Fruit fly (Drosophila melanogaster) whole organism, wandering third instar larva: ENCODE results near the gene Zmynd10.

ENCODE experiments used
- Abd-B ChIP-seq: fragments of >200 bp; optimal IDR thresholded peaks from 2 replicates; lab custom pipeline; 2017; ENCODE audit warnings: missing biosample characterization, missing genetic modification characterization
- CG32264 ChIP-seq: fragments of 200-800 bp; sonication (Bioruptor generic); optimal IDR thresholded peaks from 2 replicates; lab custom pipeline; 2016; ENCODE audit warnings: missing biosample characterization, missing genetic modification characterization
- CG9705 ChIP-seq: fragments of 200-800 bp; sonication (Bioruptor generic); optimal IDR thresholded peaks from 2 replicates; lab custom pipeline; 2018; ENCODE audit warnings: missing biosample characterization, mild to moderate bottlenecking, missing genetic modification characterization
- CrebA ChIP-seq: fragments of 200-800 bp; sonication (Bioruptor generic); optimal IDR thresholded peaks from 2 replicates; lab custom pipeline; 2016; ENCODE audit warnings: missing biosample characterization, mild to moderate bottlenecking, missing genetic modification characterization, borderline replicate concordance
- Dfd ChIP-seq: fragments of >200 bp; optimal IDR thresholded peaks from 2 replicates; lab custom pipeline; 2017; ENCODE audit warnings: missing biosample characterization, missing genetic modification characterization
- Dif ChIP-seq: fragments of 200-275, 200-300 bp; sonication (Bioruptor generic); optimal IDR thresholded peaks from 2 replicates; lab custom pipeline; 2018; ENCODE audit warnings: missing biosample characterization, missing genetic modification characterization; ENCODE audit not compliant: partially characterized antibody
- GATAd ChIP-seq: sonication (Bioruptor generic); optimal IDR thresholded peaks from 2 replicates; lab custom pipeline; 2016; ENCODE audit warnings: missing biosample characterization, missing genetic modification characterization
- HLH106 ChIP-seq: fragments of 200-800 bp; optimal IDR thresholded peaks from 3 replicates; lab custom pipeline; 2019; ENCODE audit warnings: missing biosample characterization, mild to moderate bottlenecking, missing genetic modification characterization, moderate library complexity
- Hnf4 ChIP-seq: fragments of 200-800 bp; sonication (Bioruptor generic); optimal IDR thresholded peaks from 2 replicates; lab custom pipeline; 2016; ENCODE audit warnings: missing biosample characterization, mild to moderate bottlenecking, missing genetic modification characterization
- Hr78 ChIP-seq: fragments of >200 bp; optimal IDR thresholded peaks from 2 replicates; lab custom pipeline; 2017; ENCODE audit warnings: missing biosample characterization, missing genetic modification characterization
- Hr83 ChIP-seq: fragments of 200-300 bp; sonication (Bioruptor generic); optimal IDR thresholded peaks from 2 replicates; lab custom pipeline; 2016; ENCODE audit warnings: missing biosample characterization, mild to moderate bottlenecking, missing genetic modification characterization, moderate library complexity; ENCODE audit not compliant: poor library complexity, severe bottlenecking
- Jra ChIP-seq: sonication (Bioruptor generic); optimal IDR thresholded peaks from 2 replicates; lab custom pipeline; 2016; ENCODE audit warnings: missing biosample characterization, missing genetic modification characterization
- Mio ChIP-seq: sonication (Bioruptor generic); optimal IDR thresholded peaks from 2 replicates; lab custom pipeline; 2016; ENCODE audit warnings: missing biosample characterization, missing genetic modification characterization
- Myc ChIP-seq: fragments of >200 bp; optimal IDR thresholded peaks from 2 replicates; lab custom pipeline; 2017
- N ChIP-seq: fragments of >200 bp; optimal IDR thresholded peaks from 2 replicates; lab custom pipeline; 2018; ENCODE audit warnings: missing biosample characterization, missing external identifiers, missing genetic modification characterization
- OdsH ChIP-seq: fragments of 200-800 bp; sonication (Bioruptor generic); optimal IDR thresholded peaks from 2 replicates; lab custom pipeline; 2016; ENCODE audit warnings: missing biosample characterization, mild to moderate bottlenecking, missing genetic modification characterization
- Rel ChIP-seq, 2 experiments: fragments of 200-800 bp; sonication (Bioruptor generic) in 1 of 2; optimal IDR thresholded peaks; 2 replicates in 1 of 2; 3 replicates in 1 of 2; lab custom pipeline; 2016 to 2019; ENCODE audit warnings: mild to moderate bottlenecking in 2 of 2, missing biosample characterization in 2 of 2, missing genetic modification characterization in 2 of 2, moderate library complexity in 1 of 2
- Sp1 ChIP-seq: fragments of 200-800 bp; sonication (Bioruptor generic); optimal IDR thresholded peaks from 3 replicates; lab custom pipeline; 2019; ENCODE audit warnings: missing biosample characterization, mild to moderate bottlenecking, missing genetic modification characterization, moderate library complexity
- Vsx2 ChIP-seq: fragments of 200-300, 225-300 bp; sonication (Bioruptor generic); optimal IDR thresholded peaks from 2 replicates; lab custom pipeline; 2018; ENCODE audit warnings: missing biosample characterization, missing genetic modification characterization; ENCODE audit not compliant: partially characterized antibody
- br ChIP-seq: fragments of 200-800 bp; sonication (Bioruptor generic); optimal IDR thresholded peaks from 2 replicates; lab custom pipeline; 2016; ENCODE audit warnings: missing biosample characterization, missing genetic modification characterization
- brk ChIP-seq: fragments of 200-800 bp; sonication (Bioruptor generic); optimal IDR thresholded peaks from 2 replicates; lab custom pipeline; 2016; ENCODE audit warnings: missing biosample characterization, mild to moderate bottlenecking, missing genetic modification characterization
- dl ChIP-seq, 2 experiments: fragments of 175-275, 200-275 bp in 1 of 2; fragments of 200-275 bp in 1 of 2; sonication (Bioruptor generic); optimal IDR thresholded peaks; lab custom pipeline; 2018; ENCODE audit warnings: mild to moderate bottlenecking in 2 of 2, missing biosample characterization in 2 of 2, missing genetic modification characterization in 2 of 2, moderate library complexity in 2 of 2; ENCODE audit not compliant: partially characterized antibody in 2 of 2, insufficient read depth in 1 of 2
- dmrt93B ChIP-seq: fragments of 200-800 bp; sonication (Bioruptor generic); optimal IDR thresholded peaks from 2 replicates; lab custom pipeline; 2018; ENCODE audit warnings: missing biosample characterization, mild to moderate bottlenecking, missing genetic modification characterization
- dsf ChIP-seq: sonication (Bioruptor generic); optimal IDR thresholded peaks from 2 replicates; lab custom pipeline; 2016; ENCODE audit warnings: missing biosample characterization, missing genetic modification characterization, borderline replicate concordance
- ey ChIP-seq: fragments of 200-800 bp; sonication (Bioruptor generic); optimal IDR thresholded peaks from 2 replicates; lab custom pipeline; 2016; ENCODE audit warnings: missing biosample characterization, missing genetic modification characterization
- foxo ChIP-seq, 2 experiments: fragments of 200-800 bp; sonication (Bioruptor generic); optimal IDR thresholded peaks; 2 replicates in 1 of 2; 3 replicates in 1 of 2; lab custom pipeline; 2016 to 2017; ENCODE audit warnings: missing biosample characterization in 2 of 2, missing genetic modification characterization in 2 of 2
- fru ChIP-seq: fragments of 200-800 bp; sonication (Bioruptor generic); optimal IDR thresholded peaks from 3 replicates; lab custom pipeline; 2016; ENCODE audit warnings: missing biosample characterization, mild to moderate bottlenecking, missing genetic modification characterization
- h ChIP-seq: fragments of 200-800 bp; sonication (Bioruptor generic); optimal IDR thresholded peaks from 3 replicates; lab custom pipeline; 2016; ENCODE audit warnings: missing biosample characterization, mild to moderate bottlenecking, missing genetic modification characterization
- jim ChIP-seq: fragments of 175-275, 200-325 bp; sonication (Bioruptor generic); optimal IDR thresholded peaks from 2 replicates; lab custom pipeline; 2016; ENCODE audit warnings: missing biosample characterization, mild to moderate bottlenecking, missing genetic modification characterization
- lola ChIP-seq: fragments of >200 bp; optimal IDR thresholded peaks from 2 replicates; lab custom pipeline; 2017; ENCODE audit warnings: missing biosample characterization, missing genetic modification characterization
- pan ChIP-seq: fragments of >200 bp; optimal IDR thresholded peaks from 2 replicates; lab custom pipeline; 2017
- psq ChIP-seq: fragments of 200-800 bp; sonication (Bioruptor generic); optimal IDR thresholded peaks from 3 replicates; lab custom pipeline; 2017; ENCODE audit warnings: missing biosample characterization, mild to moderate bottlenecking, missing genetic modification characterization, moderate library complexity
- rgr ChIP-seq: fragments of 200-800 bp; sonication (Bioruptor generic); optimal IDR thresholded peaks from 3 replicates; lab custom pipeline; 2016; ENCODE audit warnings: missing biosample characterization, mild to moderate bottlenecking, missing genetic modification characterization
- sage ChIP-seq: fragments of 200-800 bp; sonication (Bioruptor generic); optimal IDR thresholded peaks from 2 replicates; lab custom pipeline; 2016; ENCODE audit warnings: missing biosample characterization, mild to moderate bottlenecking, missing genetic modification characterization
- sv ChIP-seq: fragments of 200-800 bp; sonication (Bioruptor generic); optimal IDR thresholded peaks from 3 replicates; lab custom pipeline; 2016; ENCODE audit warnings: missing biosample characterization, missing genetic modification characterization
- tai ChIP-seq: sonication (Bioruptor generic); optimal IDR thresholded peaks from 2 replicates; lab custom pipeline; 2016; ENCODE audit warnings: missing biosample characterization, missing genetic modification characterization
- usp ChIP-seq: fragments of >200 bp; optimal IDR thresholded peaks from 2 replicates; lab custom pipeline; 2017; ENCODE audit warnings: missing biosample characterization, missing genetic modification characterization
- woc ChIP-seq: sonication (Bioruptor generic); optimal IDR thresholded peaks from 2 replicates; lab custom pipeline; 2016; ENCODE audit warnings: missing biosample characterization, mild to moderate bottlenecking, missing genetic modification characterization

The Zmynd10 gene

dm6 chr3L:13022160-13022853 lies 3.9 kb downstream of the Zmynd10 start, which contains the start of gene Adk2:
Gene Adk2 (minus strand): TSS chr3L:13022688.
- TF ChIP-seq Rel (GFP tag; optimal IDR thresholded peaks at IDR 0.05; lab: Kevin White, UChicago) (no peak), Rel (tag; optimal IDR thresholded peaks at IDR 0.05; lab: Kevin White, UChicago) (peak; percentile 78), sage (no peak), jim (no peak), psq (GFP tag; lab: Kevin White, UChicago) (no peak), Vsx2 (no peak), OdsH (GFP tag; lab: Kevin White, UChicago) (no peak), Hr83 (GFP tag; lab: Kevin White, UChicago) (peak; percentile 39), foxo (GFP tag; optimal IDR thresholded peaks at IDR 0.05; lab: Kevin White, UChicago) (no peak), Hnf4 (GFP tag; lab: Kevin White, UChicago) (no peak), Mio (no peak), dmrt93B (GFP tag; lab: Kevin White, UChicago) (no peak), Hr78 (GFP tag; lab: Kevin White, UChicago) (no peak), h (GFP tag; lab: Kevin White, UChicago) (peak; percentile 10), rgr (peak; percentile 40), tai (GFP tag; lab: Kevin White, UChicago) (no peak), Dfd (GFP tag; lab: Kevin White, UChicago) (no peak), CG9705 (no peak), Jra (no peak), Dif (no peak), ey (GFP tag; lab: Kevin White, UChicago) (no peak), dsf (GFP tag; lab: Kevin White, UChicago) (no peak), lola (GFP tag; lab: Kevin White, UChicago) (no peak), CrebA (GFP tag; lab: Kevin White, UChicago) (no peak), Abd-B (GFP tag; lab: Kevin White, UChicago) (no peak)

- TF ChIP-seq woc (no peak), ey (GFP tag; lab: Kevin White, UChicago) (peak; percentile 78), br (GFP tag; lab: Kevin White, UChicago) (peak; percentile 75), dsf (GFP tag; lab: Kevin White, UChicago) (peak; percentile 53), lola (GFP tag; lab: Kevin White, UChicago) (no peak), rgr (peak; percentile 75), Vsx2 (no peak), GATAd (GFP tag; lab: Kevin White, UChicago) (no peak), brk (GFP tag; lab: Kevin White, UChicago) (peak; percentile 50), Dfd (GFP tag; lab: Kevin White, UChicago) (no peak), Jra (peak; percentile 4), sage (no peak), h (GFP tag; lab: Kevin White, UChicago) (peak; percentile 74), fru (GFP tag; lab: Kevin White, UChicago) (peak; percentile 78), foxo (GFP tag; optimal IDR thresholded peaks at IDR 0.05; lab: Kevin White, UChicago) (peak in 1 of 2 experiments; percentile 78), CrebA (GFP tag; lab: Kevin White, UChicago) (no peak), Sp1 (GFP tag; lab: Kevin White, UChicago) (peak; percentile 61), Abd-B (GFP tag; lab: Kevin White, UChicago) (no peak), Hr78 (GFP tag; lab: Kevin White, UChicago) (no peak), sv (GFP tag; lab: Kevin White, UChicago) (no peak), CG32264 (peak; percentile 38), jim (no peak), HLH106 (tag; lab: Kevin White, UChicago) (peak; percentile 61), usp (GFP tag; lab: Kevin White, UChicago) (no peak), psq (GFP tag; lab: Kevin White, UChicago) (peak; percentile 57), pan (no peak), dl (GFP tag; optimal IDR thresholded peaks at IDR 0.05; lab: Kevin White, UChicago; ENCODE audit: insufficient read depth in 1 of 2, partially characterized antibody in 2 of 2) (no peak), tai (GFP tag; lab: Kevin White, UChicago) (peak; percentile 80), Dif (no peak), OdsH (GFP tag; lab: Kevin White, UChicago) (peak; percentile 72), Hr83 (GFP tag; lab: Kevin White, UChicago) (no peak), Hnf4 (GFP tag; lab: Kevin White, UChicago) (peak; percentile 58), Rel (GFP tag; optimal IDR thresholded peaks at IDR 0.05; lab: Kevin White, UChicago) (no peak), Rel (tag; optimal IDR thresholded peaks at IDR 0.05; lab: Kevin White, UChicago) (no peak), Mio (no peak), N (no peak), Myc (lab: Kevin White, UChicago) (no peak), dmrt93B (GFP tag; lab: Kevin White, UChicago) (peak; percentile 31), CG9705 (no peak)
Measured at dm6 chr3L:13021727-13022126, 4.5 kb downstream of the Zmynd10 start.
